Fruit fly (Drosophila melanogaster) whole organism, embryonic: Measurements from ENCODE around the gene Trf4-1.

Source experiments
- Asciz ChIP-seq: fragments of 200-800 bp; sonication (Bioruptor generic); optimal IDR thresholded peaks from 2 replicates; lab custom pipeline; 2017; ENCODE audit warnings: missing biosample characterization, mild to moderate bottlenecking, missing genetic modification characterization, missing genetic modification reagents
- CG13123 ChIP-seq: fragments of 200-800 bp; sonication (Bioruptor generic); optimal IDR thresholded peaks from 2 replicates; lab custom pipeline; 2016; ENCODE audit warnings: missing biosample characterization, missing genetic modification characterization
- CG13775 ChIP-seq: fragments of 200-800 bp; sonication (Bioruptor generic); optimal IDR thresholded peaks from 3 replicates; lab custom pipeline; 2017; ENCODE audit warnings: missing biosample characterization, mild to moderate bottlenecking, missing genetic modification characterization
- CG13894 ChIP-seq: fragments of 200-800 bp; sonication (Bioruptor generic); optimal IDR thresholded peaks from 3 replicates; lab custom pipeline; 2018; ENCODE audit warnings: missing biosample characterization, mild to moderate bottlenecking, missing genetic modification characterization, moderate library complexity
- CG14014 ChIP-seq: fragments of 200-800 bp; sonication (Bioruptor generic); IDR thresholded peaks from 2 replicates; pipeline ENCODE4 v1.3.6; 2022; ENCODE audit warnings: missing biosample characterization, missing genetic modification characterization
- CG14667 ChIP-seq: fragments of 200-800 bp; sonication (Bioruptor generic); IDR thresholded peaks from 2 replicates; pipeline ENCODE4 v1.3.6; 2022; ENCODE audit warnings: missing biosample characterization, missing genetic modification characterization
- CG15479 ChIP-seq: fragments of 200-800 bp; sonication (Bioruptor generic); optimal IDR thresholded peaks from 3 replicates; lab custom pipeline; 2019; ENCODE audit warnings: missing biosample characterization, mild to moderate bottlenecking, missing genetic modification characterization, moderate library complexity
- CG15696 ChIP-seq: fragments of 200-800 bp; sonication (Bioruptor generic); optimal IDR thresholded peaks from 2 replicates; lab custom pipeline; 2019; ENCODE audit warnings: missing biosample characterization, mild to moderate bottlenecking, missing genetic modification characterization, moderate library complexity
- CG17359 ChIP-seq: fragments of 200-800 bp; sonication (Bioruptor generic); optimal IDR thresholded peaks from 3 replicates; lab custom pipeline; 2018; ENCODE audit warnings: missing biosample characterization, mild to moderate bottlenecking, missing genetic modification characterization, moderate library complexity
- CG17361 ChIP-seq: fragments of 200-800 bp; sonication (Bioruptor generic); IDR thresholded peaks from 3 replicates; pipeline ENCODE4 v1.3.6; 2022; ENCODE audit warnings: missing biosample characterization, missing genetic modification characterization
- CG17802 ChIP-seq: fragments of 200-800 bp; sonication (Bioruptor generic); optimal IDR thresholded peaks from 2 replicates; lab custom pipeline; 2018; ENCODE audit warnings: missing biosample characterization, mild to moderate bottlenecking, missing genetic modification characterization, moderate library complexity
- CG18619 ChIP-seq: fragments of 200-800 bp; sonication (Bioruptor generic); optimal IDR thresholded peaks from 3 replicates; lab custom pipeline; 2017; ENCODE audit warnings: missing biosample characterization, mild to moderate bottlenecking, missing genetic modification characterization
- CG2120 ChIP-seq: fragments of 200-800 bp; sonication (Bioruptor generic); optimal IDR thresholded peaks from 3 replicates; lab custom pipeline; 2016; ENCODE audit warnings: missing biosample characterization, missing genetic modification characterization
- CG2199 ChIP-seq: fragments of 200-800 bp; sonication (Bioruptor generic); IDR thresholded peaks from 3 replicates; pipeline ENCODE4 v1.3.6; 2022; ENCODE audit warnings: missing biosample characterization, missing genetic modification characterization
- CG30403 ChIP-seq: fragments of 200-800 bp; sonication (Bioruptor generic); optimal IDR thresholded peaks from 3 replicates; lab custom pipeline; 2016; ENCODE audit warnings: missing biosample characterization, missing genetic modification characterization
- CG30431 ChIP-seq: fragments of 200-800 bp; sonication (Bioruptor generic); optimal IDR thresholded peaks from 2 replicates; lab custom pipeline; 2017; ENCODE audit warnings: missing biosample characterization, missing genetic modification characterization
- CG31365 ChIP-seq: fragments of 200-800 bp; sonication (Bioruptor generic); optimal IDR thresholded peaks from 2 replicates; lab custom pipeline; 2018; ENCODE audit warnings: missing biosample characterization, mild to moderate bottlenecking, missing genetic modification characterization
- CG4424 ChIP-seq: fragments of 200-800 bp; sonication (Bioruptor generic); optimal IDR thresholded peaks from 3 replicates; lab custom pipeline; 2016; ENCODE audit warnings: missing biosample characterization, missing genetic modification characterization
- CG6689 ChIP-seq: fragments of 200-800 bp; sonication (Bioruptor generic); IDR thresholded peaks from 2 replicates; pipeline ENCODE4 v1.3.6; 2022; ENCODE audit warnings: missing biosample characterization, missing genetic modification characterization
- CG7271 ChIP-seq: fragments of 200-800 bp; sonication (Bioruptor generic); optimal IDR thresholded peaks from 2 replicates; lab custom pipeline; 2018; ENCODE audit warnings: missing biosample characterization, mild to moderate bottlenecking, missing genetic modification characterization, moderate library complexity
- CG7357 ChIP-seq: fragments of 200-800 bp; sonication (Bioruptor generic); IDR thresholded peaks from 3 replicates; pipeline ENCODE4 v1.3.6; 2022; ENCODE audit warnings: missing biosample characterization, missing genetic modification characterization
- CG7928 ChIP-seq: fragments of 200-800 bp; sonication (Bioruptor generic); optimal IDR thresholded peaks from 2 replicates; lab custom pipeline; 2017; ENCODE audit warnings: missing biosample characterization, mild to moderate bottlenecking, missing genetic modification characterization
- CG7987 ChIP-seq: fragments of 200-800 bp; sonication (Bioruptor generic); optimal IDR thresholded peaks from 2 replicates; lab custom pipeline; 2018; ENCODE audit warnings: missing biosample characterization, mild to moderate bottlenecking, missing genetic modification characterization, moderate library complexity
- CG8281 ChIP-seq: fragments of 200-800 bp; sonication (Bioruptor generic); optimal IDR thresholded peaks from 2 replicates; lab custom pipeline; 2018; ENCODE audit warnings: missing biosample characterization, mild to moderate bottlenecking, missing genetic modification characterization, moderate library complexity
- CG8944 ChIP-seq: fragments of 200-800 bp; sonication (Bioruptor generic); optimal IDR thresholded peaks from 3 replicates; lab custom pipeline; 2016; ENCODE audit warnings: missing biosample characterization, missing genetic modification characterization
- Camta ChIP-seq: fragments of 200-800 bp; sonication (Bioruptor generic); optimal IDR thresholded peaks from 2 replicates; lab custom pipeline; 2016; ENCODE audit warnings: missing biosample characterization, missing genetic modification characterization
- Chrac-16 ChIP-seq: fragments of 200-800 bp; sonication (Bioruptor generic); optimal IDR thresholded peaks from 3 replicates; lab custom pipeline; 2016; ENCODE audit warnings: missing biosample characterization, missing genetic modification characterization
- CrebB ChIP-seq: fragments of 200-800 bp; sonication (Bioruptor generic); optimal IDR thresholded peaks from 3 replicates; lab custom pipeline; 2018; ENCODE audit warnings: missing biosample characterization, mild to moderate bottlenecking, missing genetic modification characterization
- Dbx ChIP-seq: fragments of 200-800 bp; sonication (Bioruptor generic); IDR thresholded peaks from 3 replicates; pipeline ENCODE4 v1.3.6; 2022; ENCODE audit warnings: missing biosample characterization, missing genetic modification characterization
- GATAe ChIP-seq: fragments of 200-800 bp; sonication (Bioruptor generic); conservative IDR thresholded peaks from 2 replicates; pipeline ENCODE4 v1.3.6; 2022; ENCODE audit warnings: missing biosample characterization, missing genetic modification characterization
- HLH3B ChIP-seq: fragments of 200-800 bp; sonication (Bioruptor generic); IDR thresholded peaks from 2 replicates; pipeline ENCODE4 v1.3.6; 2022; ENCODE audit warnings: missing biosample characterization, missing genetic modification characterization
- HmgD ChIP-seq: fragments of 200-800 bp; sonication (Bioruptor generic); optimal IDR thresholded peaks from 3 replicates; lab custom pipeline; 2016; ENCODE audit warnings: missing biosample characterization, missing genetic modification characterization
- Hr3 ChIP-seq: fragments of 200-800 bp; sonication (Bioruptor generic); optimal IDR thresholded peaks from 3 replicates; lab custom pipeline; 2016; ENCODE audit warnings: missing biosample characterization, missing genetic modification characterization
- MTF-1 ChIP-seq: fragments of 200-800 bp; sonication (Bioruptor generic); optimal IDR thresholded peaks from 2 replicates; lab custom pipeline; 2018; ENCODE audit warnings: missing biosample characterization, mild to moderate bottlenecking, missing genetic modification characterization, borderline replicate concordance
- Neu2 ChIP-seq: fragments of 200-800 bp; sonication (Bioruptor generic); optimal IDR thresholded peaks from 3 replicates; lab custom pipeline; 2016; ENCODE audit warnings: missing biosample characterization, missing genetic modification characterization, borderline replicate concordance
- NfI ChIP-seq: fragments of 200-800 bp; sonication (Bioruptor generic); optimal IDR thresholded peaks from 3 replicates; lab custom pipeline; 2018; ENCODE audit warnings: missing biosample characterization, mild to moderate bottlenecking, missing genetic modification characterization, moderate library complexity
- PHDP ChIP-seq: fragments of 200-800 bp; sonication (Bioruptor generic); optimal IDR thresholded peaks from 3 replicates; lab custom pipeline; 2018; ENCODE audit warnings: missing biosample characterization, mild to moderate bottlenecking, missing genetic modification characterization, moderate library complexity
- Ptx1 ChIP-seq: fragments of 200-800 bp; sonication (Bioruptor generic); IDR thresholded peaks from 2 replicates; pipeline ENCODE4 v1.3.6; 2022; ENCODE audit warnings: missing biosample characterization, missing genetic modification characterization
- abd-A ChIP-seq: fragments of 200-800 bp; sonication (Bioruptor generic); optimal IDR thresholded peaks from 3 replicates; lab custom pipeline; 2019; ENCODE audit warnings: missing biosample characterization, mild to moderate bottlenecking, missing genetic modification characterization, moderate library complexity
- ci ChIP-seq: fragments of 200-800 bp; sonication (Bioruptor generic); IDR thresholded peaks from 3 replicates; pipeline ENCODE4 v1.3.6; 2022; ENCODE audit warnings: missing biosample characterization, missing genetic modification characterization
- dmrt99B ChIP-seq: fragments of 200-800 bp; sonication (Bioruptor generic); optimal IDR thresholded peaks from 2 replicates; lab custom pipeline; 2018; ENCODE audit warnings: missing biosample characterization, mild to moderate bottlenecking, missing genetic modification characterization, moderate library complexity
- ewg ChIP-seq: fragments of 200-800 bp; sonication (Bioruptor generic); optimal IDR thresholded peaks from 3 replicates; lab custom pipeline; 2017; ENCODE audit warnings: mild to moderate bottlenecking, missing biosample characterization, missing genetic modification reagents, missing genetic modification characterization
- fd3F ChIP-seq: fragments of 200-800 bp; sonication (Bioruptor generic); optimal IDR thresholded peaks from 2 replicates; lab custom pipeline; 2018; ENCODE audit warnings: missing biosample characterization, mild to moderate bottlenecking, missing genetic modification characterization, moderate library complexity
- fd96Cb ChIP-seq: fragments of 200-800 bp; sonication (Bioruptor generic); optimal IDR thresholded peaks from 2 replicates; lab custom pipeline; 2018; ENCODE audit warnings: missing biosample characterization, mild to moderate bottlenecking, missing genetic modification characterization, moderate library complexity
- insv ChIP-seq, 2 experiments: fragments of 200-800 bp; sonication (Bioruptor generic); optimal IDR thresholded peaks; 3 replicates each; lab custom pipeline; 2016 to 2018; ENCODE audit warnings: missing biosample characterization in 2 of 2, missing genetic modification characterization in 2 of 2
- odd ChIP-seq: fragments of 200-800 bp; sonication (Bioruptor generic); optimal IDR thresholded peaks from 2 replicates; lab custom pipeline; 2017; ENCODE audit warnings: missing biosample characterization, mild to moderate bottlenecking, missing genetic modification characterization
- pan ChIP-seq, 4 experiments: fragments of >200 bp in 3 of 4; fragments of 200-800 bp in 1 of 4; sonication (Bioruptor generic) in 1 of 4; optimal IDR thresholded peaks in 3 of 4; IDR thresholded peaks in 1 of 4; 2 replicates each; pipeline versions ENCODE4 v1.3.6 to Lab custom; 2017 to 2022; ENCODE audit warnings: missing biosample characterization in 2 of 4, missing genetic modification characterization in 2 of 4, mixed read lengths in 1 of 4
- schlank ChIP-seq: fragments of 200-800 bp; sonication (Bioruptor generic); optimal IDR thresholded peaks from 2 replicates; lab custom pipeline; 2018; ENCODE audit warnings: missing biosample characterization, mild to moderate bottlenecking, missing genetic modification characterization
- sima ChIP-seq: fragments of 200-800 bp; sonication (Bioruptor generic); optimal IDR thresholded peaks from 2 replicates; lab custom pipeline; 2016; ENCODE audit warnings: missing biosample characterization, missing genetic modification characterization

Trf4-1 gene

DNA sequence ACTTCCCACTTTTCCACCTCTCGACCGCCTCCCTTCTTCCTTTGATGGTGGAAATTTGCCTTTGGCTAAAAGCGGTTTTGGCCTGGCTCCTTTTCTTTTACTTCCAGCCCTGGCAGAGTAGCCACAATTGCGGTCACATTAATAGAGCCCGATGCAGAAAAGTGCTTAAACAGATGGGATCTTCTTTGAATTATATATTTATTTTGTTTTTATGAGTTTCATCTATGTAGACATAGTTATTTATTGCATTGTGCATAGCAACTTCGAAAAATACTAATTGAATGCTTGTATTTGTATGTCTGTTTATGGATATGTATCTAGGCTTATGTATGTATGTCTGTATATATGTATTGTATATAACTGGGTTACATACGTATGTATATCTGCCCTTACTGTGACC is 18.1 kb upstream of the Trf4-1 start:
- no peak for TF ChIP-seq CG7271 (tag; lab: Kevin White, UChicago)
- TF ChIP-seq odd (GFP tag; lab: Kevin White, UChicago) = peak; percentile 48
- peak; percentile 4 for TF ChIP-seq ewg
- no peak for TF ChIP-seq Chrac-16 (GFP tag; lab: Kevin White, UChicago)
- no peak for TF ChIP-seq MTF-1 (GFP tag; lab: Kevin White, UChicago)
- TF ChIP-seq Neu2 (GFP tag; lab: Kevin White, UChicago) = no peak
- peak; percentile 70 for TF ChIP-seq PHDP (tag; lab: Kevin White, UChicago)
- peak; percentile 36 for TF ChIP-seq CG30403 (GFP tag; lab: Kevin White, UChicago)
- 0 out of 3 replicates have a peak, but pooled peaks have one; percentile 31 for TF ChIP-seq CG17361 (GFP tag; lab: Robert Waterston, UW)
- TF ChIP-seq Ptx1 (GFP tag; lab: Robert Waterston, UW) = peak; percentile 53
- TF ChIP-seq Dbx (GFP tag; lab: Robert Waterston, UW) = 0 out of 3 replicates have a peak, but pooled peaks have one; percentile 24
- TF ChIP-seq dmrt99B (tag; lab: Kevin White, UChicago) = peak; percentile 78
- peak; percentile 66 for TF ChIP-seq CG17359 (tag; lab: Kevin White, UChicago)
- peak; percentile 73 for TF ChIP-seq CG2120 (GFP tag; lab: Kevin White, UChicago)
- TF ChIP-seq CG18619 = peak; percentile 58
- peak; percentile 67 for TF ChIP-seq CG13894 (tag; lab: Kevin White, UChicago)
- no peak for TF ChIP-seq CG2199
- TF ChIP-seq CG15696 (tag; lab: Kevin White, UChicago) = no peak
- no peak for TF ChIP-seq CG8944 (GFP tag; lab: Kevin White, UChicago)
- TF ChIP-seq CG13775 (GFP tag; lab: Kevin White, UChicago) = no peak
- TF ChIP-seq CG14667 (GFP tag; lab: Robert Waterston, UW) = 0 out of 2 replicates have a peak, but pooled peaks have one; percentile 17
- peak; percentile 52 for TF ChIP-seq fd3F
- TF ChIP-seq abd-A (tag; lab: Kevin White, UChicago) = peak; percentile 29
- TF ChIP-seq CG7928 = peak; percentile 24
- TF ChIP-seq CG30431 (GFP tag; lab: Kevin White, UChicago) = no peak
- TF ChIP-seq CG6689 = peak; percentile 41; the same call in 1 of the 2 replicates
- TF ChIP-seq CG13123 (GFP tag; lab: Kevin White, UChicago) = no peak
- peak; percentile 56 for TF ChIP-seq NfI (GFP tag; lab: Kevin White, UChicago)
- TF ChIP-seq CG31365 (tag; lab: Kevin White, UChicago) = peak; percentile 16
- peak; percentile 35 for TF ChIP-seq CG4424 (GFP tag; lab: Kevin White, UChicago)
- no peak for TF ChIP-seq CG15479
- TF ChIP-seq Camta (GFP tag; lab: Kevin White, UChicago) = peak; percentile 1
- TF ChIP-seq HLH3B (GFP tag; lab: Robert Waterston, UW) = peak; percentile 37; the same call in 1 of the 2 replicates
- peak; percentile 53 for TF ChIP-seq fd96Cb (tag; lab: Kevin White, UChicago)
- peak; percentile 27 for TF ChIP-seq Hr3 (GFP tag; lab: Kevin White, UChicago)
- TF ChIP-seq CG7987 (GFP tag; lab: Kevin White, UChicago) = no peak
- no peak for TF ChIP-seq insv (GFP tag; optimal IDR thresholded peaks at IDR 0.05; lab: Kevin White, UChicago)
- peak; percentile 49; the same call in 1 of the 3 replicates for TF ChIP-seq ci (GFP tag; lab: Robert Waterston, UW)
- TF ChIP-seq sima (GFP tag; lab: Kevin White, UChicago) = no peak
- TF ChIP-seq pan (optimal IDR thresholded peaks at IDR 0.05; lab: Kevin White, UChicago) = no peak
- TF ChIP-seq pan (GFP tag; optimal IDR thresholded peaks at IDR 0.05 in 1 of 2, IDR thresholded peaks at IDR 0.05 in 1 of 2) = peak in 1 of 2 experiments; percentile 67
- TF ChIP-seq CrebB (tag; lab: Kevin White, UChicago) = peak; percentile 31
- TF ChIP-seq CG8281 (tag; lab: Kevin White, UChicago) = peak; percentile 29
- peak; percentile 48 for TF ChIP-seq Asciz (GFP tag; lab: Kevin White, UChicago)
- no peak for TF ChIP-seq CG7357 (GFP tag; lab: Robert Waterston, UW)
- no peak for TF ChIP-seq HmgD (GFP tag; lab: Kevin White, UChicago)
- no peak; the same call in 1 of the 2 replicates for TF ChIP-seq GATAe
- TF ChIP-seq CG17802 (tag; lab: Kevin White, UChicago) = no peak
- TF ChIP-seq CG14014 = peak; percentile 70
- TF ChIP-seq schlank (tag; lab: Kevin White, UChicago) = peak; percentile 18
